Fruit fly (Drosophila melanogaster): ENCODE data around the gene CG43115.

Gene CG43115

dm6 chrX:6066316-6066715, at the start of gene CG43115:
Gene CG43115 (minus strand): TSS chrX:6066416.
- TF ChIP-seq insv (optimal IDR thresholded peaks at IDR 0.05) (no peak), ttk (optimal IDR thresholded peaks at IDR 0.05) (no peak), h (optimal IDR thresholded peaks at IDR 0.05) (no peak), psq (optimal IDR thresholded peaks at IDR 0.05) (no peak), Sin3A (optimal IDR thresholded peaks at IDR 0.05) (no peak), Myc (optimal IDR thresholded peaks at IDR 0.05) (no peak)

DNA sequence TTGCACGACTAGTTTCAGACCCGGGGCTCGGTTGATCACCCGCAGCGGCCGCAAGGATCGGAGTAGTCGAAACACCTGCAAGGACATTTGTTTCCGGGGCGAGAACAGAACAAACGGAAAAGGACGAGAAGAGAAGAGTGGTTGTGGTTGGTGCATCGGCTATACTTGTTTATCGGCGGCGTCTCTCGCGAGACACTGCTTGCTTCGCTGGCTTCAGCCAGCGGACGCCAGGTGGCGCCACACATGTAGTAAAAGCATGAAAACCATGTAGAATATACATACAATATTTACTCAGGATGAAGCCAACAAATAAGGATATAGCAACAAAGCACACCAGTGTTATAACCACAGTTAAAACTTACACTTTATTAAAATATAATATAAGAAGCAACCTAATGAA, 43.7 kb upstream of the CG43115 start:
- no peak for TF ChIP-seq insv (optimal IDR thresholded peaks at IDR 0.05)
- TF ChIP-seq ttk (optimal IDR thresholded peaks at IDR 0.05), result no peak
- TF ChIP-seq Sin3A (optimal IDR thresholded peaks at IDR 0.05), result no peak
- TF ChIP-seq h (optimal IDR thresholded peaks at IDR 0.05), result no peak
- no peak for TF ChIP-seq Myc (optimal IDR thresholded peaks at IDR 0.05)
- no peak for TF ChIP-seq psq (optimal IDR thresholded peaks at IDR 0.05)

DNA sequence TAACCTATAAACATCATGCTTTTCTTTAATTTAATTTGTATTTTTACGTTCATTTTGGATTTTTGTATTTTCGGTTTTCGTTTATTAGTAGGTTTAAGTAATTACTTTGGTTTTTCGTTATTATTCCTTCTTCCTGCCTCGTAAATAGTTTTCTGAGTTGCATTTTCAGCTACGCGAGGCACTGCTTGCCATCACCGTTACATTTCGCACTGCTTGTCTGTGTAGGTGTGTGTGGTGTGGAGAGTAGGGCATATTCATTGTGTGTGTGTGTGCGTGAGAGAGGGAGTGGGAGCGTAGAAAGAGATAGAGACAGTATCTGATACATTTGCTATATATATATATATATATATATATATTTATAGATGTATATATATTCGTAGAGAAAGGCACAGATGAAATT, 38.5 kb upstream of the CG43115 start:
- TF ChIP-seq Sin3A (optimal IDR thresholded peaks at IDR 0.05) (no peak), Myc (optimal IDR thresholded peaks at IDR 0.05) (no peak), h (optimal IDR thresholded peaks at IDR 0.05) (no peak), psq (optimal IDR thresholded peaks at IDR 0.05) (no peak), ttk (optimal IDR thresholded peaks at IDR 0.05) (no peak), insv (optimal IDR thresholded peaks at IDR 0.05) (no peak)

DNA sequence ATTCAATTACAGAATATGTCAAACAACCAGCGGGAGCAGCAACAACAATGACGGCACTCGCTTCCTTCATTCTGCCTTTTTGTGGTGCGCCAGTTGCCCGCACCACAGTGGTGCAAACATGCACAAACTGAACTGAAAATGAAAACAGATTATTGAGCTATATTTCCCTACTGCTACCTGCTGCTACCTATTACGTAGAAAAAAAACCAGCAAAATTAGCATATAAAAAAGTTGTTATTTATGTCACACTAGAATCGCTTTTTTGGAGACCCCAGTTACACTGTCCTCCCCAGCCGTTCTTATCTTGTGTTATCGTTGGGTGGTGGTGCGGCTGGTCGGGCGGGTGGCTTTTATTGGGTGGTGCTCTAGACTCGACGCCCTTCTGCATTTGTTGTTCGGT, 31.4 kb upstream of the CG43115 start:
- TF ChIP-seq ttk (optimal IDR thresholded peaks at IDR 0.05), result no peak
- no peak for TF ChIP-seq psq (optimal IDR thresholded peaks at IDR 0.05)
- no peak for TF ChIP-seq Myc (optimal IDR thresholded peaks at IDR 0.05)
- TF ChIP-seq insv (optimal IDR thresholded peaks at IDR 0.05), result no peak
- no peak for TF ChIP-seq Sin3A (optimal IDR thresholded peaks at IDR 0.05)
- TF ChIP-seq h (optimal IDR thresholded peaks at IDR 0.05), result no peak

- TF ChIP-seq ttk (optimal IDR thresholded peaks at IDR 0.05) (no peak), Myc (optimal IDR thresholded peaks at IDR 0.05) (no peak), psq (optimal IDR thresholded peaks at IDR 0.05) (no peak), Sin3A (optimal IDR thresholded peaks at IDR 0.05) (no peak), insv (optimal IDR thresholded peaks at IDR 0.05) (no peak), h (optimal IDR thresholded peaks at IDR 0.05) (no peak)
Measured at dm6 chrX:6094599-6094998, 28.4 kb upstream of the CG43115 start.

dm6 chrX:6094078-6094477, 27.9 kb upstream of the CG43115 start:
- no peak for TF ChIP-seq ttk (optimal IDR thresholded peaks at IDR 0.05)
- TF ChIP-seq h (optimal IDR thresholded peaks at IDR 0.05), result no peak
- TF ChIP-seq psq (optimal IDR thresholded peaks at IDR 0.05), result no peak
- no peak for TF ChIP-seq insv (optimal IDR thresholded peaks at IDR 0.05)
- no peak for TF ChIP-seq Sin3A (optimal IDR thresholded peaks at IDR 0.05)
- no peak for TF ChIP-seq Myc (optimal IDR thresholded peaks at IDR 0.05)

DNA sequence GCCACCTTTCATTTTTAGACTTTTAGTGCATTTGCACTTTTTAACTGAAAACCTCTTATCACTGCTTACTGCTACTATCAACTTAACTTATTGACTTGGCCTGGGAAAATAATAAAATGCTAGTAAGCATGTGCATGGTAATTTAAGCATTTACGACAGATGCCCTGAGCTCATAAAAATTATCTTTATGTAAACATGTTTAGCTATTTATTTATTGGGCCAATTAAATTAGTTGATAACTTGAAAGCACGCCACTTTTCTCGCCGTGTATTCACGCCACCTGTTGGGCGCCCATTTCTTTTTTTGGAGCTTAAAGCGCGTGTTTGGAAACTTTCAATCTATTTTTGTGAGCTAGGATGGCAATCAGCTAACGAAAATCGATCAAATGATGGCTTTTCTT, 26.0 kb upstream of the CG43115 start:
- no peak for TF ChIP-seq h (optimal IDR thresholded peaks at IDR 0.05)
- TF ChIP-seq psq (optimal IDR thresholded peaks at IDR 0.05), result no peak
- no peak for TF ChIP-seq Sin3A (optimal IDR thresholded peaks at IDR 0.05)
- no peak for TF ChIP-seq Myc (optimal IDR thresholded peaks at IDR 0.05)
- TF ChIP-seq insv (optimal IDR thresholded peaks at IDR 0.05), result no peak
- no peak for TF ChIP-seq ttk (optimal IDR thresholded peaks at IDR 0.05)

DNA sequence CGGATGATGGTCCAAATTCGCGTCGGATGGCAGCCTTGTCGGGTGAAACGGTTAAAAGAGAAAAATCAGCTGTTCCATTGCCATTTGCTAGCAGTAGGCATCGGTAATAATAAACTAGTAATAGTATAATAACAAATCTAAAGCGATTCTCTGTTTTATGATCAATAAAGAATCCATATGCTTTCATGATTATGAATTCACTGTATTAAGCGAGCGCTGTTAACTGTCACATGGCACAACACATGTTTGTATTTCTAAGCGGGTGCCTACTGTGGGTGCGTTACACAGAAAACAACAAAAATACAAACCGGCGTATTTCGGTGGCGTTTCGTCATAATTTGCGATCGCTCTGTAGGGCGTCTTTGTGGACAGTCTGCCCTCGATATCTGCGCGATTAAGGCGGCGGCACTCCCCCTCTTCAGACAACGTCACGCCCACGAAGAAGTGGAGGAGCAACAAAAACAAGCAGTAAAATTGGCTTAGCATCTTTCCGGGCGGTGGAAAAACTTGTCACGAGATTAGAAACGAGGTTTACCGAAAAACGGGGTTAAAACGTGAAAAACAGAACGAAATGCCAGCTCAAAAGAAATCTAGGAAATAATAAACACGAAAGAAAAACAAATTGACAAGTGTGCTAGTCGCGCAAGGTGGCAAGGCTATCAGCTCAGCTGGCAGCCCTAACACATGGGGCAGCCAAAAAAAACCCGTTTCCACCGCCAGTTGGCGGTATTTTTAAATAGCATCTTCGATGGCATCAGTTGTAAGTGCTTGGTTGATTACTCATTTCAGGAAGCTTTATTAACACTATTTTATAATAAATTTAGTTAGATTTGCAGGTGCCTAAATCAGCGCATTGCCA, 24.8 kb upstream of the CG43115 start, which contains the start of the genes Nep1 and Mipp2:
TSS of gene Nep1 (plus strand) at position 397 of the 859 bp plus-strand sequence.
TSS of gene Mipp2 (minus strand) at position 663 of the 859 bp plus-strand sequence.
- TF ChIP-seq Myc (optimal IDR thresholded peaks at IDR 0.05) (no peak), psq (optimal IDR thresholded peaks at IDR 0.05) (no peak), Sin3A (optimal IDR thresholded peaks at IDR 0.05) (no peak), insv (optimal IDR thresholded peaks at IDR 0.05) (no peak), h (optimal IDR thresholded peaks at IDR 0.05) (no peak), ttk (optimal IDR thresholded peaks at IDR 0.05) (no peak)

- TF ChIP-seq Sin3A (optimal IDR thresholded peaks at IDR 0.05) (no peak), Myc (optimal IDR thresholded peaks at IDR 0.05) (no peak), psq (optimal IDR thresholded peaks at IDR 0.05) (no peak), h (optimal IDR thresholded peaks at IDR 0.05) (no peak), insv (optimal IDR thresholded peaks at IDR 0.05) (no peak), ttk (optimal IDR thresholded peaks at IDR 0.05) (no peak)
Measured at dm6 chrX:6089679-6090460, 23.7 kb upstream of the CG43115 start, which contains the start of gene raptor. Gene raptor (minus strand): TSS chrX:6090201.

DNA sequence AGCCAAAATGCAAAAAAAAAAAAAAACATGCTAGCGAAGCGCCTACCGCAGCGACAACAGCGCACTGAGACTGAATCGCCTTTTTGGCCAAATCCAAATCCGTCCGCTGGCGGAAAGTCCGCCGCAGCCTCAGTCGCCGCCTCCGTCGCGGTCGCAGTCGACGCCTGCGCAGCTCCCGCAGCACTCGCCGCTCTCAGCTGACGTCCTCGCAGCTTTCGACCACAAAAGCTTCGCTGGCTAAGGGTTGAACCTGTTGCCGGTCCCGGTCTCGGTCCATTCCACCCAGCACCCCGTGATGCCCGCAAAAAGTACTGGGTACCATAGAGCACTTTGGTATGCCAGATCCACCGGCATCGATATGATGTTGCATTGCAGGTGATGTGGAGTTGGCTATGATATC, 15.1 kb upstream of the CG43115 start, which contains the start of gene CG4660:
TSS of gene CG4660 (minus strand) at position 77 of the 400 bp plus-strand sequence.
- TF ChIP-seq psq (optimal IDR thresholded peaks at IDR 0.05) (no peak), insv (optimal IDR thresholded peaks at IDR 0.05) (no peak), Sin3A (optimal IDR thresholded peaks at IDR 0.05) (no peak), h (optimal IDR thresholded peaks at IDR 0.05) (no peak), ttk (optimal IDR thresholded peaks at IDR 0.05) (no peak), Myc (optimal IDR thresholded peaks at IDR 0.05) (no peak)

dm6 chrX:6077686-6078085, 11.5 kb upstream of the CG43115 start, which contains the start of gene CG4666:
Gene CG4666 (minus strand): TSS chrX:6077786.
- no peak for TF ChIP-seq h (optimal IDR thresholded peaks at IDR 0.05)

DNA sequence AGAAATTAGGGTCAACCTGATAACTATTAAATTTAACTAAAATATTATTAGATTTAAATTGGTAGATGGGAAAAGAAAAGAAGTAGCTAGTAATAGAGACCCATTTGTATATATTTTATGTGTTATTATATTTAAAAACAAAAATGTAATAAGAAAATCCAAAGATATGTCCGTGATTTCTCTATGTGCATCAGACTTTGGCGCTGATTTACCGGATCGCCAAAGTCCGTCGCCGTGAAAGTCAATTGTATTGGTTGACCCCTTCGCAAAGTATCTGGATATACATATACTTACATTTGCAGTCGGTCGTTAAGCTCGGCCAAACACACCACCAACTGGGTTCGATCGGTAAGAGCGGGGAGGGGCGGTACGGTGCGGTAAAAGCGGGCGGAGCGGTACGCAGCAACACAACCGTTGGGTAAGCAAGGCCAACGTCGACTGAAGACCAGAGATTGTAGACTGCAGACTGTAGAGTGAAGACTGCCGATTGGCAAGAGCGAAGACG, 10.9 kb upstream of the CG43115 start:
- TF ChIP-seq insv (optimal IDR thresholded peaks at IDR 0.05) (no peak), Myc (optimal IDR thresholded peaks at IDR 0.05) (no peak), Sin3A (optimal IDR thresholded peaks at IDR 0.05) (no peak)

All from Kc167 (cell line).